Worm (Caenorhabditis elegans): ENCODE measurements around the gene hex-3.

- TF ChIP-seq dve-1 (tag; optimal IDR thresholded peaks at IDR 0.05; ENCODE audit: insufficient read depth) (no peak), nhr-25 (tag; optimal IDR thresholded peaks at IDR 0.05; ENCODE audit: borderline replicate concordance, insufficient read depth) (no peak), lsy-2 (tag; optimal IDR thresholded peaks at IDR 0.05) (no peak), unc-130 (GFP tag; optimal IDR thresholded peaks at IDR 0.05) (no peak), unc-62 (GFP tag; optimal IDR thresholded peaks at IDR 0.05 in 1 of 2) (no peak), unc-62 (tag; optimal IDR thresholded peaks at IDR 0.05) (no peak), nhr-102 (tag; optimal IDR thresholded peaks at IDR 0.05) (no peak), ama-1 (optimal IDR thresholded peaks at IDR 0.05) (no peak), R02D3.7 (tag; optimal IDR thresholded peaks at IDR 0.05) (no peak), egl-43 (GFP tag; IDR thresholded peaks at IDR 0.05) (no peak), mes-2 (tag; optimal IDR thresholded peaks at IDR 0.05; ENCODE audit: poor library complexity, severe bottlenecking) (no peak)
Observed at ce11 chrIII:10904320-10904961, 55.4 kb downstream of the hex-3 start.

Data from whole organism, L4 larva.